Fruit fly (Drosophila melanogaster): Measurements from ENCODE around the gene Six4.
A peak's percentile ranks its signal among the peaks of the same experiment; 100 is the strongest.

DNA sequence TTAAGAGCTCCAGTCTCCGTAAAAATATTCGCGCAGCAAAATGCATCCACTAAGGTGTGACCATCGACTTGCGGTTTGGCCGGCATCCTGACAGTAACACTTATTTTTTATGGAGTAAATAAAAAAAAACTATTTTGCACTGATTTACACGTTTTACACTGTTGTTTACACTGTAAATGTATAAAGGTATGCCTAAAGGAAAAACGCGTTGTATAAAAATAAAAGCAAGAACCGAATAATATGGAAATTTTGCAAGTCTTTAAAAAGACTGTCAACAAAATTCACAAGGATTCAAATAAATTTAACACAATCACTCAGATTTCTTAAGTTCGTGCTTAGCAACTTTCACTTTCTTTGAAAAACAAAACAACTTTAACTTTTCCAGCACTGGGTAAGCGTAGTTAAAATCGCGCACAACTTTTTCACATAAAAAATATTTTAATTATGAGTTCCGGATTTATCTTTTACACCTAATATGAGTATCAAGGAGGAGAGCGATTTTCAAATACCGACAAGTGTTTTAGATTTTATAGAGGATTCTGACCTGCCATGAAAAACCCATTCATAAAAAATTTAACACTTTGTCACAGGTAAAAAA is 30.7 kb upstream of the Six4 start:
- TF ChIP-seq dac (GFP tag; optimal IDR thresholded peaks at IDR 0.05): no peak
- TF ChIP-seq Sox14 (GFP tag; optimal IDR thresholded peaks at IDR 0.05): no peak
- TF ChIP-seq CG8119 (GFP tag; IDR thresholded peaks at IDR 0.05): no peak
- TF ChIP-seq eg (GFP tag; IDR thresholded peaks at IDR 0.05): no peak
- no peak for TF ChIP-seq esn (GFP tag; optimal IDR thresholded peaks at IDR 0.05)
- no peak for TF ChIP-seq Lpt (GFP tag; optimal IDR thresholded peaks at IDR 0.05)
- TF ChIP-seq Hr39 (GFP tag; optimal IDR thresholded peaks at IDR 0.05): no peak
- TF ChIP-seq CG8632 (GFP tag; optimal IDR thresholded peaks at IDR 0.05): no peak
- TF ChIP-seq Blimp-1 (GFP tag; optimal IDR thresholded peaks at IDR 0.05): peak; percentile 40
- TF ChIP-seq Sox102F (GFP tag; optimal IDR thresholded peaks at IDR 0.05): no peak
- TF ChIP-seq Sox15 (GFP tag; optimal IDR thresholded peaks at IDR 0.05): no peak
- peak; percentile 34 for TF ChIP-seq Hr4 (GFP tag; optimal IDR thresholded peaks at IDR 0.05)
